Worm (Caenorhabditis elegans) whole organism, early embryonic: ENCODE results near the gene nspf-2.

Experiments used
- ama-1 ChIP-seq: fragments of 150-350 bp; optimal IDR thresholded peaks from 2 replicates; lab custom pipeline; 2014
- ceh-13 ChIP-seq: fragments of 200-800 bp; sonication (Bioruptor generic); optimal IDR thresholded peaks from 2 replicates; lab custom pipeline; 2018; ENCODE audit warnings: mild to moderate bottlenecking, missing genetic modification characterization, missing compliant biosample characterization
- tbx-37 ChIP-seq: fragments of 200-800 bp; sonication (Bioruptor generic); conservative IDR thresholded peaks from 2 replicates; pipeline ENCODE4 v1.3.6; 2022; ENCODE audit warnings: missing genetic modification reagents, missing genetic modification characterization, missing compliant biosample characterization

- TF ChIP-seq tbx-37 (GFP tag; lab: Robert Waterston, UW) (no peak), ceh-13 (GFP tag; lab: Kevin White, UChicago) (no peak), ama-1 (no peak)
These were observed 14.0 kb downstream of the nspf-2 start, which contains the start of gene sri-60 for ce11 chrII:2702757-2703156.
